Fruit fly (Drosophila melanogaster) whole organism, embryonic: ENCODE results near the gene CG10086.

Source experiments
- CG10565 ChIP-seq: fragments of 200-800 bp; sonication (Bioruptor generic); optimal IDR thresholded peaks from 3 replicates; lab custom pipeline; 2016; ENCODE audit warnings: missing biosample characterization, mild to moderate bottlenecking, missing genetic modification characterization
- CG12744 ChIP-seq: fragments of 200-800 bp; sonication (Bioruptor generic); optimal IDR thresholded peaks from 2 replicates; lab custom pipeline; 2016; ENCODE audit warnings: missing biosample characterization, missing genetic modification characterization
- CG13287 ChIP-seq: fragments of 200-800 bp; sonication (Bioruptor generic); IDR thresholded peaks from 2 replicates; pipeline ENCODE4 v1.3.6; 2022; ENCODE audit warnings: missing biosample characterization, missing genetic modification characterization; ENCODE audit not compliant: partially characterized antibody
- CG14441 ChIP-seq: fragments of 200-800 bp; sonication (Bioruptor generic); IDR thresholded peaks from 2 replicates; pipeline ENCODE4 v1.3.6; 2022; ENCODE audit warnings: missing biosample characterization, missing genetic modification characterization
- CG18476 ChIP-seq: fragments of 200-800 bp; sonication (Bioruptor generic); optimal IDR thresholded peaks from 2 replicates; lab custom pipeline; 2016; ENCODE audit warnings: missing biosample characterization, mild to moderate bottlenecking, missing genetic modification characterization
- CG18764 ChIP-seq: fragments of 200-800 bp; sonication (Bioruptor generic); optimal IDR thresholded peaks from 3 replicates; lab custom pipeline; 2016; ENCODE audit warnings: missing biosample characterization, missing genetic modification characterization
- CG2202 ChIP-seq: fragments of 200-800 bp; sonication (Bioruptor generic); optimal IDR thresholded peaks from 2 replicates; lab custom pipeline; 2018; ENCODE audit warnings: missing biosample characterization, mild to moderate bottlenecking, missing genetic modification characterization
- CG2712 ChIP-seq: fragments of 200-800 bp; optimal IDR thresholded peaks from 3 replicates; lab custom pipeline; 2019; ENCODE audit warnings: missing biosample characterization, mild to moderate bottlenecking, missing genetic modification characterization, moderate library complexity
- CG2889 ChIP-seq: fragments of 200-800 bp; sonication (Bioruptor generic); IDR thresholded peaks from 3 replicates; pipeline ENCODE4 v1.3.6; 2022; ENCODE audit warnings: missing biosample characterization, missing genetic modification characterization
- CG3847 ChIP-seq: fragments of 200-800 bp; sonication (Bioruptor generic); IDR thresholded peaks from 2 replicates; pipeline ENCODE4 v1.3.6; 2022; ENCODE audit warnings: missing biosample characterization, missing genetic modification characterization
- CG4617 ChIP-seq: fragments of 200-800 bp; sonication (Bioruptor generic); optimal IDR thresholded peaks from 3 replicates; lab custom pipeline; 2016; ENCODE audit warnings: missing biosample characterization, missing genetic modification characterization, borderline replicate concordance
- CG4820 ChIP-seq: fragments of 200-800 bp; sonication (Bioruptor generic); optimal IDR thresholded peaks from 3 replicates; lab custom pipeline; 2016; ENCODE audit warnings: missing biosample characterization, missing genetic modification characterization
- CG6683 ChIP-seq: fragments of 200-800 bp; sonication (Bioruptor generic); optimal IDR thresholded peaks from 2 replicates; lab custom pipeline; 2017; ENCODE audit warnings: missing biosample characterization, mild to moderate bottlenecking, missing genetic modification characterization, missing genetic modification reagents
- CG6791 ChIP-seq: fragments of 200-800 bp; sonication (Bioruptor generic); IDR thresholded peaks from 3 replicates; pipeline ENCODE4 v1.3.6; 2022; ENCODE audit warnings: missing biosample characterization, missing genetic modification characterization; ENCODE audit not compliant: partially characterized antibody
- CG6813 ChIP-seq: fragments of 200-800 bp; sonication (Bioruptor generic); optimal IDR thresholded peaks from 2 replicates; lab custom pipeline; 2017; ENCODE audit warnings: missing biosample characterization, missing genetic modification characterization, mild to moderate bottlenecking, moderate library complexity, missing genetic modification reagents
- CG7357 ChIP-seq: fragments of 200-800 bp; sonication (Bioruptor generic); IDR thresholded peaks from 3 replicates; pipeline ENCODE4 v1.3.6; 2022; ENCODE audit warnings: missing biosample characterization, missing genetic modification characterization
- CG8290 ChIP-seq, 3 experiments: fragments of 200-800 bp; sonication (Bioruptor generic); optimal IDR thresholded peaks; 2 replicates each; lab custom pipeline; 2016 to 2019; ENCODE audit warnings: missing biosample characterization in 3 of 3, missing genetic modification characterization in 3 of 3, mild to moderate bottlenecking in 2 of 3, moderate library complexity in 1 of 3
- CG9817 ChIP-seq: fragments of 200-800 bp; sonication (Bioruptor generic); optimal IDR thresholded peaks from 2 replicates; lab custom pipeline; 2018; ENCODE audit warnings: missing biosample characterization, mild to moderate bottlenecking, missing genetic modification characterization, moderate library complexity
- CG9876 ChIP-seq: fragments of 200-800 bp; sonication (Bioruptor generic); optimal IDR thresholded peaks from 2 replicates; lab custom pipeline; 2016; ENCODE audit warnings: missing biosample characterization, missing genetic modification characterization
- Chrac-16 ChIP-seq: fragments of 200-800 bp; sonication (Bioruptor generic); optimal IDR thresholded peaks from 3 replicates; lab custom pipeline; 2016; ENCODE audit warnings: missing biosample characterization, missing genetic modification characterization
- D19B ChIP-seq: fragments of 200-800 bp; sonication (Bioruptor generic); optimal IDR thresholded peaks from 2 replicates; lab custom pipeline; 2017; ENCODE audit warnings: missing biosample characterization, mild to moderate bottlenecking, missing genetic modification characterization
- Dek ChIP-seq: fragments of 200-800 bp; sonication (Bioruptor generic); optimal IDR thresholded peaks from 3 replicates; lab custom pipeline; 2019; ENCODE audit warnings: missing biosample characterization, mild to moderate bottlenecking, missing genetic modification characterization, moderate library complexity
- Dfd ChIP-seq, 2 experiments: fragments of >200 bp; optimal IDR thresholded peaks; 2 replicates each; lab custom pipeline; 2017; ENCODE audit warnings: missing biosample characterization in 2 of 2, missing genetic modification characterization in 2 of 2
- ERR ChIP-seq: fragments of 200-800 bp; sonication (Bioruptor generic); optimal IDR thresholded peaks from 2 replicates; lab custom pipeline; 2016; ENCODE audit warnings: missing biosample characterization, missing genetic modification characterization
- Ets97D ChIP-seq: fragments of 200-800 bp; sonication (Bioruptor generic); optimal IDR thresholded peaks from 3 replicates; lab custom pipeline; 2016; ENCODE audit warnings: missing biosample characterization, missing genetic modification characterization
- H15 ChIP-seq: fragments of 200-800 bp; sonication (Bioruptor generic); IDR thresholded peaks from 3 replicates; pipeline ENCODE4 v1.3.6; 2022; ENCODE audit warnings: missing biosample characterization, missing genetic modification characterization
- Hand ChIP-seq: fragments of 200-800 bp; sonication (Bioruptor generic); optimal IDR thresholded peaks from 2 replicates; lab custom pipeline; 2017; ENCODE audit warnings: mild to moderate bottlenecking, missing biosample characterization, missing genetic modification reagents, missing genetic modification characterization
- NC2β ChIP-seq: fragments of 200-800 bp; sonication (Bioruptor generic); optimal IDR thresholded peaks from 2 replicates; lab custom pipeline; 2016; ENCODE audit warnings: missing biosample characterization, missing genetic modification characterization
- Pdp1 ChIP-seq, 2 experiments: fragments of 200-800 bp; sonication (Bioruptor generic); optimal IDR thresholded peaks; 3 replicates each; lab custom pipeline; 2016; ENCODE audit warnings: missing biosample characterization in 2 of 2, missing genetic modification characterization in 2 of 2, mild to moderate bottlenecking in 1 of 2, moderate library complexity in 1 of 2
- Ptx1 ChIP-seq: fragments of 200-800 bp; sonication (Bioruptor generic); IDR thresholded peaks from 2 replicates; pipeline ENCODE4 v1.3.6; 2022; ENCODE audit warnings: missing biosample characterization, missing genetic modification characterization
- Ssrp ChIP-seq: fragments of 200-800 bp; sonication (Bioruptor generic); optimal IDR thresholded peaks from 2 replicates; lab custom pipeline; 2018; ENCODE audit warnings: missing biosample characterization, mild to moderate bottlenecking, missing genetic modification characterization, moderate library complexity
- TFAM ChIP-seq: fragments of 200-800 bp; sonication (Bioruptor generic); optimal IDR thresholded peaks from 2 replicates; lab custom pipeline; 2017; ENCODE audit warnings: missing biosample characterization, missing genetic modification characterization, inconsistent platforms
- bcd ChIP-seq: fragments of 200-800 bp; sonication (Bioruptor generic); optimal IDR thresholded peaks from 2 replicates; lab custom pipeline; 2017; ENCODE audit warnings: missing biosample characterization, mild to moderate bottlenecking, missing genetic modification characterization
- cas ChIP-seq: fragments of 200-800 bp; sonication (Bioruptor generic); IDR thresholded peaks from 2 replicates; pipeline ENCODE4 v1.3.6; 2022; ENCODE audit warnings: missing biosample characterization, missing genetic modification characterization
- chif ChIP-seq, 2 experiments: fragments of 200-800 bp; sonication (Bioruptor generic); optimal IDR thresholded peaks; 3 replicates each; lab custom pipeline; 2016; ENCODE audit warnings: missing biosample characterization in 2 of 2, missing genetic modification characterization in 2 of 2
- croc ChIP-seq: fragments of 200-800 bp; sonication (Bioruptor generic); conservative IDR thresholded peaks from 3 replicates; pipeline ENCODE4 v1.3.6; 2022; ENCODE audit warnings: missing biosample characterization, missing genetic modification characterization
- da ChIP-seq: fragments of 200-800 bp; sonication (Bioruptor generic); optimal IDR thresholded peaks from 2 replicates; lab custom pipeline; 2016; ENCODE audit warnings: missing biosample characterization, missing genetic modification characterization
- gfzf ChIP-seq: fragments of 200-800 bp; sonication (Bioruptor generic); optimal IDR thresholded peaks from 2 replicates; lab custom pipeline; 2016; ENCODE audit warnings: missing biosample characterization, mild to moderate bottlenecking, missing genetic modification characterization, moderate library complexity
- h ChIP-seq: fragments of >200 bp; optimal IDR thresholded peaks from 2 replicates; lab custom pipeline; 2017
- ham ChIP-seq: fragments of 200-800 bp; sonication (Bioruptor generic); IDR thresholded peaks from 2 replicates; pipeline ENCODE4 v1.3.6; 2022; ENCODE audit warnings: missing biosample characterization, missing genetic modification characterization
- kay ChIP-seq: fragments of 200-800 bp; sonication (Bioruptor generic); optimal IDR thresholded peaks from 2 replicates; lab custom pipeline; 2016; ENCODE audit warnings: missing biosample characterization, missing genetic modification characterization
- ken ChIP-seq: fragments of 200-800 bp; sonication (Bioruptor generic); IDR thresholded peaks from 3 replicates; pipeline ENCODE4 v1.3.6; 2022; ENCODE audit warnings: missing biosample characterization, missing genetic modification characterization
- lab ChIP-seq: fragments of 200-800 bp; sonication (Bioruptor generic); optimal IDR thresholded peaks from 3 replicates; lab custom pipeline; 2017; ENCODE audit warnings: missing biosample characterization, missing genetic modification characterization, mild to moderate bottlenecking, moderate library complexity, missing genetic modification reagents
- oc ChIP-seq: fragments of 200-800 bp; sonication (Bioruptor generic); optimal IDR thresholded peaks from 2 replicates; lab custom pipeline; 2018; ENCODE audit warnings: missing biosample characterization, mild to moderate bottlenecking, missing genetic modification characterization, moderate library complexity
- p53 ChIP-seq: fragments of 200-800 bp; sonication (Bioruptor generic); optimal IDR thresholded peaks from 2 replicates; lab custom pipeline; 2016; ENCODE audit warnings: missing biosample characterization, missing genetic modification characterization
- repo ChIP-seq: fragments of 200-800 bp; sonication (Bioruptor generic); optimal IDR thresholded peaks from 2 replicates; lab custom pipeline; 2016; ENCODE audit warnings: missing biosample characterization, missing genetic modification characterization
- sc ChIP-seq, 3 experiments: fragments of >200 bp in 2 of 3; fragments of 200-800 bp in 1 of 3; sonication (Bioruptor generic) in 1 of 3; optimal IDR thresholded peaks; 2 replicates in 2 of 3; 3 replicates in 1 of 3; lab custom pipeline; 2017; ENCODE audit warnings: mild to moderate bottlenecking in 1 of 3, missing biosample characterization in 1 of 3, missing genetic modification characterization in 1 of 3, missing genetic modification reagents in 1 of 3
- sim ChIP-seq: fragments of 200-800 bp; sonication (Bioruptor generic); IDR thresholded peaks from 2 replicates; pipeline ENCODE4 v1.3.6; 2022; ENCODE audit warnings: missing biosample characterization, missing genetic modification characterization
- tio ChIP-seq: fragments of 200-800 bp; sonication (Bioruptor generic); optimal IDR thresholded peaks from 2 replicates; lab custom pipeline; 2017; ENCODE audit warnings: missing biosample characterization, missing genetic modification characterization, inconsistent platforms
- twi ChIP-seq: fragments of 200-800 bp; optimal IDR thresholded peaks from 2 replicates; lab custom pipeline; 2019; ENCODE audit warnings: missing biosample characterization, mild to moderate bottlenecking, missing genetic modification characterization, moderate library complexity
- vnd ChIP-seq: fragments of 200-800 bp; sonication (Bioruptor generic); IDR thresholded peaks from 3 replicates; pipeline ENCODE4 v1.3.6; 2022; ENCODE audit warnings: missing biosample characterization, missing genetic modification characterization; ENCODE audit not compliant: partially characterized antibody

Gene CG10086

DNA sequence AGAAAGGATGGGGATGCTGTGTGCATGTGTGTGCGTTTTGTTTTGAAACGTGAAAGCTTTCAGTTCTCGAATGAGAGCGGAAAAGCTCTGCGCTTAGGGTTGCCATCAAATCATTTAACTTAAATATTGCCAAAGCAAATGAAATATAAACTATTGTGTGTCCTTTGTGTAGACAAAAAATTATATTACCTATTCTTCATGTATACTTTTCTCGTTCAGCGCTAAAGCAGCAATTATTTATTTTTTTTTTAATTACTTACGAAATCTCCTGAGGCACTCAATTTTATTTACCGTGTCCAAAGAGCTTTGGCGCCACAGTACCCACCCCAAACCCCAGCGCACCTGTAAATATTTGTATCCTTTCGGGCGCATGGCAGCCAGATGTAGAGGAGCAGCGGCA, 31.1 kb downstream of the CG10086 start (continued):
- TF ChIP-seq CG18764 (GFP tag; lab: Kevin White, UChicago): no peak
- peak; percentile 14 for TF ChIP-seq CG9817 (tag; lab: Kevin White, UChicago)
- no peak for TF ChIP-seq CG8290 (GFP tag; optimal IDR thresholded peaks at IDR 0.05; lab: Kevin White, UChicago)
- TF ChIP-seq CG8290 (tag; optimal IDR thresholded peaks at IDR 0.05; lab: Kevin White, UChicago): no peak
- no peak for TF ChIP-seq Dfd (GFP tag; optimal IDR thresholded peaks at IDR 0.05; lab: Kevin White, UChicago)
- TF ChIP-seq CG7357 (GFP tag; lab: Robert Waterston, UW): no peak
- TF ChIP-seq Ssrp (tag; lab: Kevin White, UChicago): no peak
- TF ChIP-seq CG4617 (GFP tag; lab: Kevin White, UChicago): no peak
- no peak for TF ChIP-seq chif (GFP tag; optimal IDR thresholded peaks at IDR 0.05; lab: Kevin White, UChicago)
- no peak for TF ChIP-seq CG9876 (GFP tag; lab: Kevin White, UChicago)
- TF ChIP-seq D19B: peak; percentile 20
- peak in 1 of 2 experiments; percentile 27 for TF ChIP-seq Pdp1 (GFP tag; optimal IDR thresholded peaks at IDR 0.05; lab: Kevin White, UChicago)
- no peak for TF ChIP-seq repo
- no peak for TF ChIP-seq CG6791
- TF ChIP-seq CG6683 (GFP tag; lab: Kevin White, UChicago): peak; percentile 14
- peak; percentile 30 for TF ChIP-seq CG3847
- TF ChIP-seq gfzf: no peak
- no peak for TF ChIP-seq CG2889 (GFP tag; lab: Robert Waterston, UW)
- no peak for TF ChIP-seq kay (GFP tag; lab: Kevin White, UChicago)
- TF ChIP-seq CG6813 (GFP tag; lab: Kevin White, UChicago): no peak
- TF ChIP-seq sim (GFP tag; lab: Robert Waterston, UW): no peak
- no peak for TF ChIP-seq CG4820 (GFP tag; lab: Kevin White, UChicago)
- TF ChIP-seq lab (GFP tag; lab: Kevin White, UChicago): peak; percentile 74
- TF ChIP-seq h (lab: Kevin White, UChicago): no peak
- TF ChIP-seq H15 (GFP tag; lab: Robert Waterston, UW): no peak
- TF ChIP-seq CG13287 (GFP tag; lab: Robert Waterston, UW): no peak
- TF ChIP-seq sc (optimal IDR thresholded peaks at IDR 0.05; lab: Kevin White, UChicago): no peak
- TF ChIP-seq sc (GFP tag; optimal IDR thresholded peaks at IDR 0.05; lab: Kevin White, UChicago): no peak
- TF ChIP-seq NC2β (GFP tag; lab: Kevin White, UChicago): no peak
- TF ChIP-seq vnd (GFP tag; lab: Robert Waterston, UW): no peak
- TF ChIP-seq CG10565 (GFP tag; lab: Kevin White, UChicago): no peak
- TF ChIP-seq CG12744: peak; percentile 18
- TF ChIP-seq Hand (GFP tag; lab: Kevin White, UChicago): peak; percentile 52
- TF ChIP-seq Chrac-16 (GFP tag; lab: Kevin White, UChicago): no peak
- TF ChIP-seq p53 (GFP tag; lab: Kevin White, UChicago): no peak
- no peak for TF ChIP-seq oc (tag; lab: Kevin White, UChicago)
- TF ChIP-seq CG2712 (tag; lab: Kevin White, UChicago): no peak
- TF ChIP-seq CG2202 (tag; lab: Kevin White, UChicago): no peak
- TF ChIP-seq cas (GFP tag; lab: Robert Waterston, UW): no peak
- no peak for TF ChIP-seq croc (GFP tag; lab: Robert Waterston, UW)
- no peak for TF ChIP-seq ham (GFP tag; lab: Robert Waterston, UW)
- no peak for TF ChIP-seq ERR (GFP tag; lab: Kevin White, UChicago)
- TF ChIP-seq tio (GFP tag; lab: Kevin White, UChicago): no peak
- peak; percentile 45 for TF ChIP-seq Ptx1 (GFP tag; lab: Robert Waterston, UW)
- TF ChIP-seq Dek: peak; percentile 37
- TF ChIP-seq TFAM (GFP tag; lab: Kevin White, UChicago): no peak
- no peak for TF ChIP-seq da (GFP tag; lab: Kevin White, UChicago)
- TF ChIP-seq bcd (GFP tag; lab: Kevin White, UChicago): peak; percentile 40
- TF ChIP-seq CG14441 (GFP tag; lab: Robert Waterston, UW): peak; percentile 31; the same call in 1 of the 2 replicates
- TF ChIP-seq Ets97D (GFP tag; lab: Kevin White, UChicago): no peak
- no peak for TF ChIP-seq ken (GFP tag; lab: Robert Waterston, UW)
- TF ChIP-seq twi: no peak
- TF ChIP-seq CG18476 (GFP tag; lab: Kevin White, UChicago): no peak
